Fruit fly (Drosophila melanogaster) whole organism, pupa: Measurements from ENCODE around the gene CG14841.

Experiments
- CG10348 ChIP-seq: fragments of 200-800 bp; sonication (Bioruptor generic); IDR thresholded peaks from 2 replicates; pipeline ENCODE4 v1.3.6; 2022; ENCODE audit warnings: missing biosample characterization, missing genetic modification characterization
- CG12605 ChIP-seq: fragments of 200-800 bp; sonication (Bioruptor generic); IDR thresholded peaks from 2 replicates; pipeline ENCODE4 v1.3.6; 2022; ENCODE audit warnings: missing biosample characterization, missing genetic modification characterization
- CG13204 ChIP-seq: fragments of 200-800 bp; sonication (Bioruptor generic); optimal IDR thresholded peaks from 2 replicates; lab custom pipeline; 2018; ENCODE audit warnings: missing biosample characterization, mild to moderate bottlenecking, missing genetic modification characterization, moderate library complexity
- CG14655 ChIP-seq: fragments of 200-800 bp; sonication (Bioruptor generic); optimal IDR thresholded peaks from 3 replicates; lab custom pipeline; 2017; ENCODE audit warnings: mild to moderate bottlenecking, missing biosample characterization, missing genetic modification reagents, missing genetic modification characterization
- CG15710 ChIP-seq: fragments of 200-800 bp; sonication (Bioruptor generic); optimal IDR thresholded peaks from 2 replicates; lab custom pipeline; 2018; ENCODE audit warnings: missing biosample characterization, mild to moderate bottlenecking, missing genetic modification characterization, moderate library complexity
- CG17806 ChIP-seq: fragments of 200-800 bp; sonication (Bioruptor generic); optimal IDR thresholded peaks from 2 replicates; lab custom pipeline; 2018; ENCODE audit warnings: missing biosample characterization, mild to moderate bottlenecking, missing genetic modification characterization, moderate library complexity
- CG32121 ChIP-seq: fragments of 200-800 bp; sonication (Bioruptor generic); IDR thresholded peaks from 2 replicates; pipeline ENCODE4 v1.3.6; 2022; ENCODE audit warnings: missing biosample characterization, missing genetic modification characterization
- CG34367 ChIP-seq: fragments of 200-800 bp; sonication (Bioruptor generic); optimal IDR thresholded peaks from 2 replicates; lab custom pipeline; 2018; ENCODE audit warnings: missing biosample characterization, mild to moderate bottlenecking, missing genetic modification characterization
- CG4496 ChIP-seq: fragments of 200-800 bp; sonication (Bioruptor generic); IDR thresholded peaks from 3 replicates; pipeline ENCODE4 v1.3.6; 2022; ENCODE audit warnings: missing biosample characterization, missing genetic modification characterization
- CG8159 ChIP-seq: fragments of 200-800 bp; sonication (Bioruptor generic); optimal IDR thresholded peaks from 3 replicates; lab custom pipeline; 2018; ENCODE audit warnings: missing biosample characterization, mild to moderate bottlenecking, missing genetic modification characterization, moderate library complexity
- CG8301 ChIP-seq: fragments of 200-800 bp; sonication (Bioruptor generic); optimal IDR thresholded peaks from 2 replicates; lab custom pipeline; 2018; ENCODE audit warnings: missing biosample characterization, mild to moderate bottlenecking, missing genetic modification characterization
- CG9948 ChIP-seq: fragments of 200-800 bp; sonication (Bioruptor generic); optimal IDR thresholded peaks from 2 replicates; lab custom pipeline; 2018; ENCODE audit warnings: missing biosample characterization, mild to moderate bottlenecking, missing genetic modification characterization, moderate library complexity
- D1 ChIP-seq: fragments of 200-800 bp; sonication (Bioruptor generic); optimal IDR thresholded peaks from 2 replicates; lab custom pipeline; 2018; ENCODE audit warnings: missing biosample characterization, mild to moderate bottlenecking, missing genetic modification characterization, moderate library complexity
- EcR ChIP-seq: fragments of 200-800 bp; sonication (Bioruptor generic); optimal IDR thresholded peaks from 3 replicates; lab custom pipeline; 2019; ENCODE audit warnings: missing biosample characterization, missing genetic modification characterization, mild to moderate bottlenecking, moderate library complexity, missing genetic modification reagents
- Ets98B ChIP-seq: fragments of 200-800 bp; sonication (Bioruptor generic); IDR thresholded peaks from 2 replicates; pipeline ENCODE4 v1.3.6; 2022; ENCODE audit warnings: missing biosample characterization, missing genetic modification characterization
- Pif1A ChIP-seq: fragments of 200-800 bp; sonication (Bioruptor generic); optimal IDR thresholded peaks from 3 replicates; lab custom pipeline; 2016; ENCODE audit warnings: missing biosample characterization, missing genetic modification characterization
- Pif1B ChIP-seq: fragments of 200-800 bp; sonication (Bioruptor generic); optimal IDR thresholded peaks from 3 replicates; lab custom pipeline; 2016; ENCODE audit warnings: missing biosample characterization, missing genetic modification characterization
- Snoo ChIP-seq: fragments of 200-800 bp; sonication (Bioruptor generic); optimal IDR thresholded peaks from 3 replicates; lab custom pipeline; 2017; ENCODE audit warnings: missing biosample characterization, mild to moderate bottlenecking, missing genetic modification characterization, inconsistent platforms
- fd96Ca ChIP-seq: fragments of 200-800 bp; sonication (Bioruptor generic); IDR thresholded peaks from 3 replicates; pipeline ENCODE4 v1.3.6; 2022; ENCODE audit warnings: missing biosample characterization, missing genetic modification characterization
- gl ChIP-seq: fragments of 200-800 bp; sonication (Bioruptor generic); optimal IDR thresholded peaks from 2 replicates; lab custom pipeline; 2018; ENCODE audit warnings: missing biosample characterization, mild to moderate bottlenecking, missing genetic modification characterization
- rn ChIP-seq: fragments of 200-800 bp; sonication (Bioruptor generic); IDR thresholded peaks from 2 replicates; pipeline ENCODE4 v1.3.6; 2022; ENCODE audit warnings: missing biosample characterization, missing genetic modification characterization

Gene CG14841

DNA sequence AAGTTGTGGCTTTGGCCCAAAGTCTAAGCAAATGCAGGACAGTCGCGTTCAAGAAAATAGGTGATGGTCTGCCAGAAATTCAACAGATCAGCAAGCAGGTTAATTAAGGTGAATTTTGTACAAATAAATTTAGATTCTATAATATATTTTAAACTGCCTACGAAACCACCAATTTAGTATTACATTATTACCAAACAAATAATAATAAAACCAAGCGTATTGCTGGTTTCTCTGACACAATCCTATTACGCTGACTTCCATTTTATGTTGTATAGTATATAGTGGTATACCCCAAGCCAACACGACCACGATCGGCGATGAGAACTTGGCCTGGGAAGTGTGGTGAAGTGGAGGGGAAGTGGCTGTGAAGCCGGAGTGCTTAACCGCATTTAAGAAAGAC lies 29.2 kb upstream of the CG14841 start:
- TF ChIP-seq CG9948 (tag; lab: Kevin White, UChicago) = peak; percentile 85
- peak; percentile 80 for TF ChIP-seq CG32121 (GFP tag; lab: Robert Waterston, UW)
- peak; percentile 88 for TF ChIP-seq CG17806 (tag; lab: Kevin White, UChicago)
- TF ChIP-seq CG8159 = peak; percentile 85
- peak; percentile 76 for TF ChIP-seq gl (tag; lab: Kevin White, UChicago)
- TF ChIP-seq Ets98B (GFP tag; lab: Robert Waterston, UW) = peak; percentile 81
- peak; percentile 90 for TF ChIP-seq CG8301 (tag; lab: Kevin White, UChicago)
- peak; percentile 84 for TF ChIP-seq Pif1A (GFP tag; lab: Kevin White, UChicago)
- peak; percentile 91 for TF ChIP-seq CG14655 (GFP tag; lab: Kevin White, UChicago)
- peak; percentile 61 for TF ChIP-seq fd96Ca (GFP tag; lab: Robert Waterston, UW)
- peak; percentile 78 for TF ChIP-seq Pif1B (GFP tag; lab: Kevin White, UChicago)
- TF ChIP-seq CG10348 (GFP tag; lab: Robert Waterston, UW) = 0 out of 2 replicates have a peak, but pooled peaks have one; percentile 9
- TF ChIP-seq CG34367 (tag; lab: Kevin White, UChicago) = peak; percentile 82
- TF ChIP-seq EcR (GFP tag; lab: Kevin White, UChicago) = peak; percentile 83
- TF ChIP-seq D1 = peak; percentile 77
- TF ChIP-seq CG13204 (GFP tag; lab: Kevin White, UChicago) = peak; percentile 79
- TF ChIP-seq rn (GFP tag; lab: Robert Waterston, UW) = peak; percentile 50; the same call in 1 of the 2 replicates
- TF ChIP-seq Snoo = peak; percentile 73
- TF ChIP-seq CG15710 (tag; lab: Kevin White, UChicago) = peak; percentile 84
- peak; percentile 80 for TF ChIP-seq CG4496 (GFP tag; lab: Robert Waterston, UW)
- TF ChIP-seq CG12605 = peak; percentile 81

DNA sequence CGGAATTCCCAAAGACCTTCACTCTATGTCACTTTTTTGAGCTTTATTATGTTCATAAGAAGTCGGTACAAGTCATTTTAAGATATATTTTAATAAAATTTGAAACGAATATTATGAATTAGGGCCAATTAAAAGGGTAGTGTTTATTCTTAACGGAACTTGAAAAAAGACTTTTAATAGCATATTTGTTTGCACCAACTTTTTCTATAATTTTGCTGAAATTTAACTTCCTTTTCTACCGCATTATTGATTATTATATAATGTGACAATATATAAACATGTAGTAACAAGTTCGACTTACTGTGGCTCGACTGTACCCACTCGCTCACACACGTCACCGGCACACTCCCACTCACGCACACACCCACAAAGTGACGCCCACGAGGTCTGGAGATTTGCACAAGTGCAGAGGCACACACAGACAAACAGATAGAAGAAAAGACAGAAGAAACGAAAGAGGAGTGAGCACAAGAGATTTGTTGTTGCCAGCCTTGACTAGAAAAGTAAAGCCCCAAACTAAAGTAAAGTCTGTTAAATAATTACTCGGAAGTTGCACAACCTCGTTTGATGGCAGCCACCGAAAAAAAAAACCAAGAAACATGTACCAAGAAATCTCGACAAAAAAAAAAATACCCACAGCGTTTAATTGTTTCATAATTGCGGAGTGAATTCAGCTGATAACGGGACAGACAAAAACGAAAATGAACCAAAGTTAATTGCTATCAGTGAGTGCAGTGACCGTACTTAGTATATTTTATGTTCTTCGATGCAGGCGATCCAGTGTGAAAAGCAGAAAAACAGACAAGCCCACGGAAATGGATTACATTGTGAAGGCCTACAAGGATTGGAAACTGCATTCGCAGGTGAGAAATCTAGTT lies 28.0 kb upstream of the CG14841 start:
- TF ChIP-seq CG8301 (tag; lab: Kevin White, UChicago) (peak; percentile 50), CG14655 (GFP tag; lab: Kevin White, UChicago) (peak; percentile 60), CG8159 (peak; percentile 56), CG13204 (GFP tag; lab: Kevin White, UChicago) (no peak), CG4496 (GFP tag; lab: Robert Waterston, UW) (peak; percentile 53; the same call in 1 of the 3 replicates), CG34367 (tag; lab: Kevin White, UChicago) (no peak), CG32121 (GFP tag; lab: Robert Waterston, UW) (peak; percentile 52), Pif1B (GFP tag; lab: Kevin White, UChicago) (peak; percentile 7), Pif1A (GFP tag; lab: Kevin White, UChicago) (no peak), Ets98B (GFP tag; lab: Robert Waterston, UW) (peak; percentile 26; the same call in 1 of the 2 replicates), CG17806 (tag; lab: Kevin White, UChicago) (peak; percentile 4), CG9948 (tag; lab: Kevin White, UChicago) (peak; percentile 42), rn (GFP tag; lab: Robert Waterston, UW) (no peak), CG12605 (no peak), fd96Ca (GFP tag; lab: Robert Waterston, UW) (peak; percentile 56; the same call in 1 of the 3 replicates), gl (tag; lab: Kevin White, UChicago) (no peak), Snoo (peak; percentile 3), CG10348 (GFP tag; lab: Robert Waterston, UW) (no peak), D1 (peak; percentile 46), EcR (GFP tag; lab: Kevin White, UChicago) (peak; percentile 58), CG15710 (tag; lab: Kevin White, UChicago) (peak; percentile 48)

dm6 chr3R:14288669-14289383 lies 26.6 kb upstream of the CG14841 start, which contains the start of gene red:
red (plus strand) TSS chr3R:14289071.
- TF ChIP-seq rn (GFP tag; lab: Robert Waterston, UW) (no peak), CG8301 (tag; lab: Kevin White, UChicago) (peak; percentile 56), Pif1A (GFP tag; lab: Kevin White, UChicago) (peak; percentile 14), CG12605 (peak; percentile 25; the same call in 1 of the 2 replicates), CG34367 (tag; lab: Kevin White, UChicago) (no peak), CG32121 (GFP tag; lab: Robert Waterston, UW) (0 out of 2 replicates have a peak, but pooled peaks have one; percentile 11), Snoo (no peak), Pif1B (GFP tag; lab: Kevin White, UChicago) (peak; percentile 49), CG8159 (peak; percentile 9), CG9948 (tag; lab: Kevin White, UChicago) (no peak), gl (tag; lab: Kevin White, UChicago) (no peak), fd96Ca (GFP tag; lab: Robert Waterston, UW) (no peak; the same call in 2 of the 3 replicates), CG10348 (GFP tag; lab: Robert Waterston, UW) (no peak), CG4496 (GFP tag; lab: Robert Waterston, UW) (peak; percentile 52; the same call in 1 of the 3 replicates), CG17806 (tag; lab: Kevin White, UChicago) (no peak), CG15710 (tag; lab: Kevin White, UChicago) (no peak), CG14655 (GFP tag; lab: Kevin White, UChicago) (peak; percentile 59), EcR (GFP tag; lab: Kevin White, UChicago) (peak; percentile 57), Ets98B (GFP tag; lab: Robert Waterston, UW) (peak; percentile 57), D1 (peak; percentile 12), CG13204 (GFP tag; lab: Kevin White, UChicago) (peak; percentile 4)
- TF ChIP-seq, all 21 proteins: peak for 12

dm6 chr3R:14287980-14288379 lies 25.8 kb upstream of the CG14841 start:
- TF ChIP-seq CG15710 (tag; lab: Kevin White, UChicago) (no peak), Pif1A (GFP tag; lab: Kevin White, UChicago) (no peak), CG8159 (no peak), CG32121 (GFP tag; lab: Robert Waterston, UW) (no peak), Ets98B (GFP tag; lab: Robert Waterston, UW) (no peak), Pif1B (GFP tag; lab: Kevin White, UChicago) (no peak), CG10348 (GFP tag; lab: Robert Waterston, UW) (no peak), CG17806 (tag; lab: Kevin White, UChicago) (no peak), CG4496 (GFP tag; lab: Robert Waterston, UW) (no peak), rn (GFP tag; lab: Robert Waterston, UW) (no peak), EcR (GFP tag; lab: Kevin White, UChicago) (no peak), gl (tag; lab: Kevin White, UChicago) (no peak), CG12605 (no peak), CG13204 (GFP tag; lab: Kevin White, UChicago) (no peak), D1 (no peak), Snoo (no peak), CG34367 (tag; lab: Kevin White, UChicago) (no peak)
- TF ChIP-seq, all 21 proteins: peak for 0
